Worm (Caenorhabditis elegans) whole organism, L1 larva: ENCODE measurements around the gene pph-4.1.

Source experiments
- egl-27 ChIP-seq, 2 experiments: fragments of 150-350 bp in 1 of 2; sonication (generic microtip); optimal IDR thresholded peaks; 3 replicates each; lab custom pipeline; 2017 to 2018; ENCODE audit warnings: missing biosample characterization in 2 of 2, missing genetic modification characterization in 2 of 2, missing genetic modification reagents in 2 of 2
- jun-1 ChIP-seq: fragments of 150-350 bp; optimal IDR thresholded peaks from 2 replicates; lab custom pipeline; 2014; ENCODE audit warnings: missing biosample characterization, missing genetic modification reagents, missing genetic modification characterization
- lin-39 ChIP-seq: fragments of 150-350 bp; optimal IDR thresholded peaks from 2 replicates; lab custom pipeline; 2014; ENCODE audit warnings: missing biosample characterization, missing genetic modification reagents, missing genetic modification characterization
- nhr-77 ChIP-seq: fragments of 150-350 bp; optimal IDR thresholded peaks from 2 replicates; lab custom pipeline; 2014; ENCODE audit warnings: missing biosample characterization, missing genetic modification characterization
- nhr-90 ChIP-seq: sonication (generic microtip); optimal IDR thresholded peaks from 2 replicates; lab custom pipeline; 2016; ENCODE audit warnings: mild to moderate bottlenecking, missing genetic modification characterization, missing compliant biosample characterization; ENCODE audit not compliant: poor library complexity
- pqm-1 ChIP-seq: sonication (generic microtip); optimal IDR thresholded peaks from 3 replicates; lab custom pipeline; 2017; ENCODE audit warnings: missing biosample characterization, missing genetic modification characterization
- snpc-4 ChIP-seq: fragments of 150-350 bp; optimal IDR thresholded peaks from 2 replicates; lab custom pipeline; 2014; ENCODE audit warnings: missing biosample characterization, missing genetic modification characterization
- unc-98 ChIP-seq: fragments of 200-800 bp; sonication (Bioruptor generic); IDR thresholded peaks from 2 replicates; pipeline ENCODE4 v1.3.6; 2022; ENCODE audit warnings: missing genetic modification characterization, missing compliant biosample characterization
- zag-1 ChIP-seq: fragments of 150-350 bp; optimal IDR thresholded peaks from 2 replicates; lab custom pipeline; 2014; ENCODE audit warnings: missing biosample characterization, missing genetic modification characterization
- ztf-4 ChIP-seq: fragments of 150-350 bp; optimal IDR thresholded peaks from 2 replicates; lab custom pipeline; 2014; ENCODE audit warnings: missing biosample characterization, missing genetic modification characterization

ce11 chrIII:12297303-12297702 lies 53.8 kb downstream of the pph-4.1 start:
- no peak for TF ChIP-seq lin-39 (tag; lab: Kevin White, UChicago)
- TF ChIP-seq nhr-77, result no peak
- TF ChIP-seq egl-27 (tag; optimal IDR thresholded peaks at IDR 0.05; lab: Kevin White, UChicago), result no peak
- TF ChIP-seq pqm-1 (tag; lab: Kevin White, UChicago), result no peak
- no peak for TF ChIP-seq zag-1 (tag; lab: Kevin White, UChicago)
- no peak for TF ChIP-seq ztf-4
- no peak for TF ChIP-seq jun-1 (tag; lab: Kevin White, UChicago)
- no peak for TF ChIP-seq snpc-4
- no peak for TF ChIP-seq unc-98
- TF ChIP-seq nhr-90, result no peak
